Fruit fly (Drosophila melanogaster) whole organism, embryonic: ENCODE results near the gene CG7071.

ENCODE experiments used
- Abd-B ChIP-seq: fragments of 200-800 bp; sonication (Bioruptor generic); optimal IDR thresholded peaks from 2 replicates; lab custom pipeline; 2018; ENCODE audit warnings: missing biosample characterization, mild to moderate bottlenecking, missing genetic modification characterization, moderate library complexity
- B-H1 ChIP-seq: fragments of 200-800 bp; sonication (Bioruptor generic); IDR thresholded peaks from 3 replicates; pipeline ENCODE4 v1.3.6; 2022; ENCODE audit warnings: missing biosample characterization, missing genetic modification characterization
- CG10462 ChIP-seq: fragments of 200-800 bp; sonication (Bioruptor generic); optimal IDR thresholded peaks from 2 replicates; lab custom pipeline; 2016; ENCODE audit warnings: missing biosample characterization, missing genetic modification characterization
- CG12236 ChIP-seq: fragments of 200-800 bp; sonication (Bioruptor generic); optimal IDR thresholded peaks from 2 replicates; lab custom pipeline; 2016; ENCODE audit warnings: missing biosample characterization, missing genetic modification characterization
- CG13123 ChIP-seq: fragments of 200-800 bp; sonication (Bioruptor generic); optimal IDR thresholded peaks from 2 replicates; lab custom pipeline; 2016; ENCODE audit warnings: missing biosample characterization, missing genetic modification characterization
- CG13424 ChIP-seq: fragments of 200-800 bp; sonication (Bioruptor generic); optimal IDR thresholded peaks from 2 replicates; lab custom pipeline; 2019; ENCODE audit warnings: missing biosample characterization, mild to moderate bottlenecking, missing genetic modification characterization, moderate library complexity
- CG14014 ChIP-seq: fragments of 200-800 bp; sonication (Bioruptor generic); IDR thresholded peaks from 2 replicates; pipeline ENCODE4 v1.3.6; 2022; ENCODE audit warnings: missing biosample characterization, missing genetic modification characterization
- CG14441 ChIP-seq: fragments of 200-800 bp; sonication (Bioruptor generic); IDR thresholded peaks from 2 replicates; pipeline ENCODE4 v1.3.6; 2022; ENCODE audit warnings: missing biosample characterization, missing genetic modification characterization
- CG15479 ChIP-seq: fragments of 200-800 bp; sonication (Bioruptor generic); optimal IDR thresholded peaks from 3 replicates; lab custom pipeline; 2019; ENCODE audit warnings: missing biosample characterization, mild to moderate bottlenecking, missing genetic modification characterization, moderate library complexity
- CG15601 ChIP-seq: fragments of 200-800 bp; sonication (Bioruptor generic); optimal IDR thresholded peaks from 3 replicates; lab custom pipeline; 2019; ENCODE audit warnings: missing biosample characterization, mild to moderate bottlenecking, missing genetic modification characterization, moderate library complexity
- CG16779 ChIP-seq: fragments of 200-800 bp; sonication (Bioruptor generic); IDR thresholded peaks from 2 replicates; pipeline ENCODE4 v1.3.6; 2022; ENCODE audit warnings: missing biosample characterization, missing genetic modification characterization
- CG16815 ChIP-seq: fragments of 200-800 bp; sonication (Bioruptor generic); optimal IDR thresholded peaks from 3 replicates; lab custom pipeline; 2017; ENCODE audit warnings: missing biosample characterization, mild to moderate bottlenecking, missing genetic modification characterization
- CG17361 ChIP-seq: fragments of 200-800 bp; sonication (Bioruptor generic); IDR thresholded peaks from 3 replicates; pipeline ENCODE4 v1.3.6; 2022; ENCODE audit warnings: missing biosample characterization, missing genetic modification characterization
- CG17385 ChIP-seq: fragments of 200-800 bp; sonication (Bioruptor generic); optimal IDR thresholded peaks from 3 replicates; lab custom pipeline; 2018; ENCODE audit warnings: missing biosample characterization, mild to moderate bottlenecking, missing genetic modification characterization
- CG17802 ChIP-seq: fragments of 200-800 bp; sonication (Bioruptor generic); optimal IDR thresholded peaks from 2 replicates; lab custom pipeline; 2018; ENCODE audit warnings: missing biosample characterization, mild to moderate bottlenecking, missing genetic modification characterization, moderate library complexity
- CG18619 ChIP-seq: fragments of 200-800 bp; sonication (Bioruptor generic); optimal IDR thresholded peaks from 3 replicates; lab custom pipeline; 2017; ENCODE audit warnings: missing biosample characterization, mild to moderate bottlenecking, missing genetic modification characterization
- CG2129 ChIP-seq: fragments of 200-800 bp; sonication (Bioruptor generic); IDR thresholded peaks from 2 replicates; pipeline ENCODE4 v1.3.6; 2022; ENCODE audit warnings: missing biosample characterization, missing genetic modification characterization; ENCODE audit not compliant: partially characterized antibody
- CG31365 ChIP-seq: fragments of 200-800 bp; sonication (Bioruptor generic); optimal IDR thresholded peaks from 2 replicates; lab custom pipeline; 2018; ENCODE audit warnings: missing biosample characterization, mild to moderate bottlenecking, missing genetic modification characterization
- CG32767 ChIP-seq: fragments of 200-800 bp; sonication (Bioruptor generic); IDR thresholded peaks from 2 replicates; pipeline ENCODE4 v1.3.6; 2022; ENCODE audit warnings: missing biosample characterization, missing genetic modification characterization
- CG3281 ChIP-seq: fragments of 200-800 bp; sonication (Bioruptor generic); optimal IDR thresholded peaks from 3 replicates; lab custom pipeline; 2017; ENCODE audit warnings: missing biosample characterization, mild to moderate bottlenecking, missing genetic modification characterization
- CG3726 ChIP-seq: fragments of 200-800 bp; sonication (Bioruptor generic); IDR thresholded peaks from 3 replicates; pipeline ENCODE4, ENCODE4 v1.3.6; 2022; ENCODE audit warnings: missing biosample characterization, missing genetic modification characterization
- CG7928 ChIP-seq: fragments of 200-800 bp; sonication (Bioruptor generic); optimal IDR thresholded peaks from 2 replicates; lab custom pipeline; 2017; ENCODE audit warnings: missing biosample characterization, mild to moderate bottlenecking, missing genetic modification characterization
- CG8281 ChIP-seq: fragments of 200-800 bp; sonication (Bioruptor generic); optimal IDR thresholded peaks from 2 replicates; lab custom pipeline; 2018; ENCODE audit warnings: missing biosample characterization, mild to moderate bottlenecking, missing genetic modification characterization, moderate library complexity
- CG9609 ChIP-seq: fragments of 200-800 bp; sonication (Bioruptor generic); optimal IDR thresholded peaks from 3 replicates; lab custom pipeline; 2016; ENCODE audit warnings: missing biosample characterization, missing genetic modification characterization
- Camta ChIP-seq: fragments of 200-800 bp; sonication (Bioruptor generic); optimal IDR thresholded peaks from 2 replicates; lab custom pipeline; 2016; ENCODE audit warnings: missing biosample characterization, missing genetic modification characterization
- D19A ChIP-seq: fragments of 200-800 bp; optimal IDR thresholded peaks from 3 replicates; lab custom pipeline; 2019; ENCODE audit warnings: missing biosample characterization, mild to moderate bottlenecking, missing genetic modification characterization, moderate library complexity
- Drgx ChIP-seq: fragments of 200-800 bp; sonication (Bioruptor generic); IDR thresholded peaks from 2 replicates; pipeline ENCODE4 v1.3.6; 2022; ENCODE audit warnings: missing biosample characterization, missing genetic modification characterization
- ERR ChIP-seq: fragments of 200-800 bp; sonication (Bioruptor generic); optimal IDR thresholded peaks from 2 replicates; lab custom pipeline; 2016; ENCODE audit warnings: missing biosample characterization, missing genetic modification characterization
- Ets65A ChIP-seq: fragments of 200-800 bp; sonication (Bioruptor generic); peaks from one replicate; lab custom pipeline; 2016; ENCODE audit warnings: missing biosample characterization, missing genetic modification characterization
- Hr51 ChIP-seq, 2 experiments: fragments of 200-800 bp; sonication (Bioruptor generic); optimal IDR thresholded peaks; 2 replicates in 1 of 2; 3 replicates in 1 of 2; lab custom pipeline; 2016 to 2018; ENCODE audit warnings: missing biosample characterization in 2 of 2, missing genetic modification characterization in 2 of 2, mild to moderate bottlenecking in 1 of 2, moderate library complexity in 1 of 2
- MESR4 ChIP-seq: fragments of 200-800 bp; sonication (Bioruptor generic); optimal IDR thresholded peaks from 2 replicates; lab custom pipeline; 2018; ENCODE audit warnings: missing biosample characterization, mild to moderate bottlenecking, missing genetic modification characterization, moderate library complexity
- Ptx1 ChIP-seq: fragments of 200-800 bp; sonication (Bioruptor generic); IDR thresholded peaks from 2 replicates; pipeline ENCODE4 v1.3.6; 2022; ENCODE audit warnings: missing biosample characterization, missing genetic modification characterization
- bcd ChIP-seq: fragments of 200-800 bp; sonication (Bioruptor generic); optimal IDR thresholded peaks from 2 replicates; lab custom pipeline; 2017; ENCODE audit warnings: missing biosample characterization, mild to moderate bottlenecking, missing genetic modification characterization
- cad ChIP-seq: fragments of >200 bp; optimal IDR thresholded peaks from 2 replicates; lab custom pipeline; 2017; ENCODE audit warnings: missing biosample characterization, missing genetic modification characterization
- caup ChIP-seq: fragments of 200-800 bp; sonication (Bioruptor generic); optimal IDR thresholded peaks from 3 replicates; lab custom pipeline; 2017; ENCODE audit warnings: missing biosample characterization, mild to moderate bottlenecking, missing genetic modification characterization, moderate library complexity; ENCODE audit not compliant: severe bottlenecking
- ci ChIP-seq: fragments of 200-800 bp; sonication (Bioruptor generic); IDR thresholded peaks from 3 replicates; pipeline ENCODE4 v1.3.6; 2022; ENCODE audit warnings: missing biosample characterization, missing genetic modification characterization
- disco-r ChIP-seq: fragments of 200-800 bp; sonication (Bioruptor generic); optimal IDR thresholded peaks from 2 replicates; lab custom pipeline; 2016; ENCODE audit warnings: missing biosample characterization, missing genetic modification characterization
- emc ChIP-seq: fragments of 200-800 bp; sonication (Bioruptor generic); optimal IDR thresholded peaks from 2 replicates; lab custom pipeline; 2016; ENCODE audit warnings: missing biosample characterization, missing genetic modification characterization
- fd3F ChIP-seq: fragments of 200-800 bp; sonication (Bioruptor generic); optimal IDR thresholded peaks from 2 replicates; lab custom pipeline; 2018; ENCODE audit warnings: missing biosample characterization, mild to moderate bottlenecking, missing genetic modification characterization, moderate library complexity
- fd96Cb ChIP-seq: fragments of 200-800 bp; sonication (Bioruptor generic); optimal IDR thresholded peaks from 2 replicates; lab custom pipeline; 2018; ENCODE audit warnings: missing biosample characterization, mild to moderate bottlenecking, missing genetic modification characterization, moderate library complexity
- fu2 ChIP-seq: fragments of 200-800 bp; sonication (Bioruptor generic); optimal IDR thresholded peaks from 2 replicates; lab custom pipeline; 2016; ENCODE audit warnings: missing biosample characterization, missing genetic modification characterization
- ham ChIP-seq: fragments of 200-800 bp; sonication (Bioruptor generic); IDR thresholded peaks from 2 replicates; pipeline ENCODE4 v1.3.6; 2022; ENCODE audit warnings: missing biosample characterization, missing genetic modification characterization
- ind ChIP-seq: fragments of 200-800 bp; sonication (Bioruptor generic); optimal IDR thresholded peaks from 3 replicates; lab custom pipeline; 2016; ENCODE audit warnings: missing biosample characterization, missing genetic modification characterization
- insv ChIP-seq, 2 experiments: fragments of 200-800 bp; sonication (Bioruptor generic); optimal IDR thresholded peaks; 3 replicates each; lab custom pipeline; 2016 to 2018; ENCODE audit warnings: missing biosample characterization in 2 of 2, missing genetic modification characterization in 2 of 2
- jumu ChIP-seq: fragments of 200-800 bp; sonication (Bioruptor generic); optimal IDR thresholded peaks from 3 replicates; lab custom pipeline; 2016; ENCODE audit warnings: missing biosample characterization, missing genetic modification characterization
- kay ChIP-seq: fragments of 200-800 bp; sonication (Bioruptor generic); optimal IDR thresholded peaks from 2 replicates; lab custom pipeline; 2016; ENCODE audit warnings: missing biosample characterization, missing genetic modification characterization
- nau ChIP-seq: fragments of 200-800 bp; sonication (Bioruptor generic); optimal IDR thresholded peaks from 3 replicates; lab custom pipeline; 2017; ENCODE audit warnings: missing biosample characterization, mild to moderate bottlenecking, missing genetic modification characterization, missing genetic modification reagents
- pho ChIP-seq: fragments of 200-800 bp; sonication (Bioruptor generic); optimal IDR thresholded peaks from 2 replicates; lab custom pipeline; 2016; ENCODE audit warnings: missing biosample characterization, missing genetic modification characterization
- ro ChIP-seq: fragments of 200-800 bp; sonication (Bioruptor generic); IDR thresholded peaks from 2 replicates; pipeline ENCODE4 v1.3.6; 2022; ENCODE audit warnings: missing biosample characterization, missing genetic modification characterization
- seq ChIP-seq: fragments of 200-800 bp; sonication (Bioruptor generic); IDR thresholded peaks from 2 replicates; pipeline ENCODE4 v1.3.6; 2022; ENCODE audit warnings: missing biosample characterization, missing genetic modification characterization
- tio ChIP-seq: fragments of 200-800 bp; sonication (Bioruptor generic); optimal IDR thresholded peaks from 2 replicates; lab custom pipeline; 2017; ENCODE audit warnings: missing biosample characterization, missing genetic modification characterization, inconsistent platforms

CG7071 gene

dm6 chr3R:22358810-22359209, 3.6 kb upstream of the CG7071 start (continued):
- TF ChIP-seq MESR4 (GFP tag; lab: Kevin White, UChicago) (no peak), CG9609 (GFP tag; lab: Kevin White, UChicago) (peak; percentile 23), CG8281 (tag; lab: Kevin White, UChicago) (peak; percentile 54), fd96Cb (peak; percentile 77), caup (GFP tag; lab: Kevin White, UChicago) (peak; percentile 43), ind (GFP tag; lab: Kevin White, UChicago) (peak; percentile 47), ERR (GFP tag; lab: Kevin White, UChicago) (no peak), ham (GFP tag; lab: Robert Waterston, UW) (no peak), CG13424 (peak; percentile 72), CG14441 (GFP tag; lab: Robert Waterston, UW) (peak; percentile 82), CG10462 (peak; percentile 66), CG16779 (GFP tag; lab: Robert Waterston, UW) (no peak), CG15479 (GFP tag; lab: Kevin White, UChicago) (peak; percentile 31), disco-r (no peak), tio (GFP tag; lab: Kevin White, UChicago) (peak; percentile 61), emc (no peak), CG32767 (GFP tag; lab: Robert Waterston, UW) (no peak; the same call in 1 of the 2 replicates), ci (peak; percentile 82), CG16815 (GFP tag; lab: Kevin White, UChicago) (peak; percentile 38), fu2 (GFP tag; lab: Kevin White, UChicago) (no peak), CG14014 (GFP tag; lab: Robert Waterston, UW) (peak; percentile 54; the same call in 1 of the 2 replicates), cad (GFP tag; lab: Kevin White, UChicago) (no peak), pho (GFP tag; lab: Kevin White, UChicago) (no peak), CG18619 (GFP tag; lab: Kevin White, UChicago) (peak; percentile 58), kay (no peak), CG13123 (GFP tag; lab: Kevin White, UChicago) (peak; percentile 69), D19A (tag; lab: Kevin White, UChicago) (peak; percentile 60), CG12236 (GFP tag; lab: Kevin White, UChicago) (peak; percentile 66), Drgx (GFP tag; lab: Robert Waterston, UW) (peak; percentile 91), CG17385 (GFP tag; lab: Kevin White, UChicago) (peak; percentile 32), fd3F (peak; percentile 2), CG31365 (peak; percentile 41), nau (GFP tag; lab: Kevin White, UChicago) (peak; percentile 86), seq (GFP tag; lab: Robert Waterston, UW) (peak; percentile 54; the same call in 1 of the 2 replicates), B-H1 (GFP tag; lab: Robert Waterston, UW) (peak; percentile 76), CG17361 (GFP tag; lab: Robert Waterston, UW) (peak; percentile 83), insv (GFP tag; optimal IDR thresholded peaks at IDR 0.05; lab: Kevin White, UChicago) (no peak), jumu (GFP tag; lab: Kevin White, UChicago) (no peak), CG2129 (GFP tag; lab: Robert Waterston, UW) (no peak), Camta (GFP tag; lab: Kevin White, UChicago) (peak; percentile 38), Abd-B (no peak), Hr51 (GFP tag; optimal IDR thresholded peaks at IDR 0.05; lab: Kevin White, UChicago) (peak; percentile 27 to 58), CG17802 (tag; lab: Kevin White, UChicago) (peak; percentile 63), CG7928 (GFP tag; lab: Kevin White, UChicago) (no peak), CG3281 (GFP tag; lab: Kevin White, UChicago) (peak; percentile 52), CG15601 (tag; lab: Kevin White, UChicago) (peak; percentile 86), ro (GFP tag; lab: Robert Waterston, UW) (0 out of 2 replicates have a peak, but pooled peaks have one; percentile 40), Ptx1 (GFP tag; lab: Robert Waterston, UW) (peak; percentile 77), bcd (GFP tag; lab: Kevin White, UChicago) (peak; percentile 62), Ets65A (GFP tag; lab: Kevin White, UChicago) (no peak), CG3726 (GFP tag; lab: Robert Waterston, UW) (0 out of 3 replicates have a peak, but pooled peaks have one; percentile 50)
